Fruit fly (Drosophila melanogaster) whole organism, pupa: ENCODE measurements around the gene Mst33A.

ENCODE experiments used
- CG10348 ChIP-seq: fragments of 200-800 bp; sonication (Bioruptor generic); IDR thresholded peaks from 2 replicates; pipeline ENCODE4 v1.3.6; 2022; ENCODE audit warnings: missing biosample characterization, missing genetic modification characterization
- CG12605 ChIP-seq: fragments of 200-800 bp; sonication (Bioruptor generic); IDR thresholded peaks from 2 replicates; pipeline ENCODE4 v1.3.6; 2022; ENCODE audit warnings: missing biosample characterization, missing genetic modification characterization
- CG13204 ChIP-seq: fragments of 200-800 bp; sonication (Bioruptor generic); optimal IDR thresholded peaks from 2 replicates; lab custom pipeline; 2018; ENCODE audit warnings: missing biosample characterization, mild to moderate bottlenecking, missing genetic modification characterization, moderate library complexity
- CG15710 ChIP-seq: fragments of 200-800 bp; sonication (Bioruptor generic); optimal IDR thresholded peaks from 2 replicates; lab custom pipeline; 2018; ENCODE audit warnings: missing biosample characterization, mild to moderate bottlenecking, missing genetic modification characterization, moderate library complexity
- CG17806 ChIP-seq: fragments of 200-800 bp; sonication (Bioruptor generic); optimal IDR thresholded peaks from 2 replicates; lab custom pipeline; 2018; ENCODE audit warnings: missing biosample characterization, mild to moderate bottlenecking, missing genetic modification characterization, moderate library complexity
- CG32121 ChIP-seq: fragments of 200-800 bp; sonication (Bioruptor generic); IDR thresholded peaks from 2 replicates; pipeline ENCODE4 v1.3.6; 2022; ENCODE audit warnings: missing biosample characterization, missing genetic modification characterization
- CG9948 ChIP-seq: fragments of 200-800 bp; sonication (Bioruptor generic); optimal IDR thresholded peaks from 2 replicates; lab custom pipeline; 2018; ENCODE audit warnings: missing biosample characterization, mild to moderate bottlenecking, missing genetic modification characterization, moderate library complexity
- D1 ChIP-seq: fragments of 200-800 bp; sonication (Bioruptor generic); optimal IDR thresholded peaks from 2 replicates; lab custom pipeline; 2018; ENCODE audit warnings: missing biosample characterization, mild to moderate bottlenecking, missing genetic modification characterization, moderate library complexity
- EcR ChIP-seq: fragments of 200-800 bp; sonication (Bioruptor generic); optimal IDR thresholded peaks from 3 replicates; lab custom pipeline; 2019; ENCODE audit warnings: missing biosample characterization, missing genetic modification characterization, mild to moderate bottlenecking, moderate library complexity, missing genetic modification reagents
- Ets98B ChIP-seq: fragments of 200-800 bp; sonication (Bioruptor generic); IDR thresholded peaks from 2 replicates; pipeline ENCODE4 v1.3.6; 2022; ENCODE audit warnings: missing biosample characterization, missing genetic modification characterization
- Pif1A ChIP-seq: fragments of 200-800 bp; sonication (Bioruptor generic); optimal IDR thresholded peaks from 3 replicates; lab custom pipeline; 2016; ENCODE audit warnings: missing biosample characterization, missing genetic modification characterization
- rn ChIP-seq: fragments of 200-800 bp; sonication (Bioruptor generic); IDR thresholded peaks from 2 replicates; pipeline ENCODE4 v1.3.6; 2022; ENCODE audit warnings: missing biosample characterization, missing genetic modification characterization

DNA sequence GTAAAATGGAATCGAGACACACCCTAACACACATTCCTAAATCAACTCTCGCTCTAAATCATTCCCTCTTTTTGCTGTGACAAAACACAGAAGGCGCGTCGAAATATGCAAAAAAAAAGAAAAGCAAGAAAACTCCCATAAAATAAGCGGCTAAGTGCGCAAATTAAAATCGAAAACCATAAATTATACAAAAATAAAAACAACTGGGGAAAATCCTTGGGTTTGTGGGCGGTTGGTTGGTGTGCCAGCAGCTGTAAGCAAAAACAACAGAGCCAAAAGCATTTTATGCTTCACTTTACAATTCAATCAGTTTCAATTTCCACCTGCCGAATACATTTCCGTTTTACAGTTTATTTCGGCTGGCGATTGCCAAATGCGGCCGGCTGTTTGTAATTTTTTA lies 50.8 kb downstream of the Mst33A start, which contains the start of gene CG43438:
- TF ChIP-seq CG12605 (GFP tag; lab: Robert Waterston, UW) (no peak), CG17806 (tag; lab: Kevin White, UChicago) (no peak), CG15710 (tag; lab: Kevin White, UChicago) (no peak), EcR (GFP tag; lab: Kevin White, UChicago) (no peak), CG9948 (tag; lab: Kevin White, UChicago) (no peak), Ets98B (GFP tag; lab: Robert Waterston, UW) (no peak), Pif1A (GFP tag; lab: Kevin White, UChicago) (no peak), CG13204 (GFP tag; lab: Kevin White, UChicago) (no peak), D1 (tag; lab: Kevin White, UChicago) (no peak), CG32121 (no peak), CG10348 (GFP tag; lab: Robert Waterston, UW) (no peak), rn (GFP tag; lab: Robert Waterston, UW) (no peak)
